Worm (Caenorhabditis elegans) whole organism, L4 larva: ENCODE results near the gene flh-2.
A peak's percentile ranks its signal among the peaks of the same experiment; 100 is the strongest.

Experiments used
- F49E8.2 ChIP-seq: sonication (generic microtip); optimal IDR thresholded peaks from 2 replicates; lab custom pipeline; 2016; ENCODE audit warnings: missing compliant biosample characterization, mild to moderate bottlenecking, missing genetic modification characterization, borderline replicate concordance
- T20F7.1 ChIP-seq: fragments of 200-800 bp; sonication (Bioruptor generic); optimal IDR thresholded peaks from 2 replicates; lab custom pipeline; 2018; ENCODE audit warnings: mild to moderate bottlenecking, missing genetic modification characterization, missing compliant biosample characterization
- Y48G9A.11 ChIP-seq: fragments of 200-800 bp; sonication (Bioruptor generic); IDR thresholded peaks from 2 replicates; pipeline ENCODE4 v1.3.6; 2022; ENCODE audit warnings: missing genetic modification reagents, missing genetic modification characterization, missing compliant biosample characterization
- Y5F2A.4 ChIP-seq: fragments of 200-800 bp; sonication (Bioruptor generic); optimal IDR thresholded peaks from 2 replicates; lab custom pipeline; 2018; ENCODE audit warnings: mild to moderate bottlenecking, missing genetic modification characterization, missing compliant biosample characterization
- ZK546.5 ChIP-seq, 2 experiments: sonication (generic microtip); optimal IDR thresholded peaks; 2 replicates each; lab custom pipeline; 2017; ENCODE audit warnings: missing biosample characterization in 2 of 2, missing genetic modification characterization in 2 of 2
- aha-1 ChIP-seq: fragments of 150-350 bp; peaks from one replicate; lab custom pipeline; 2014; ENCODE audit warnings: missing biosample characterization, missing genetic modification characterization
- ama-1 ChIP-seq: fragments of 150-350 bp; optimal IDR thresholded peaks from 2 replicates; lab custom pipeline; 2014; ENCODE audit warnings: inconsistent platforms, mixed read lengths
- arid-1 ChIP-seq: fragments of 200-800 bp; sonication (Bioruptor generic); conservative IDR thresholded peaks from 2 replicates; pipeline ENCODE4 v1.3.6; 2022; ENCODE audit warnings: missing genetic modification reagents, missing genetic modification characterization, missing compliant biosample characterization
- ceh-28 ChIP-seq: fragments of 150-350 bp; optimal IDR thresholded peaks from 2 replicates; lab custom pipeline; 2014; ENCODE audit warnings: missing biosample characterization, missing genetic modification reagents, missing genetic modification characterization
- ceh-44 ChIP-seq: fragments of 200-800 bp; sonication (Bioruptor generic); IDR thresholded peaks from 2 replicates; pipeline ENCODE4 v1.3.6; 2022; ENCODE audit warnings: missing genetic modification reagents, missing genetic modification characterization, missing compliant biosample characterization
- ctbp-1 ChIP-seq: fragments of 200-800 bp; sonication (Bioruptor generic); IDR thresholded peaks from 2 replicates; pipeline ENCODE4 v1.3.6; 2022; ENCODE audit warnings: missing genetic modification reagents, missing genetic modification characterization, missing compliant biosample characterization
- dmd-8 ChIP-seq: fragments of 200-800 bp; sonication (Bioruptor generic); IDR thresholded peaks from 2 replicates; pipeline ENCODE4 v1.3.6; 2022; ENCODE audit warnings: missing genetic modification characterization, missing compliant biosample characterization
- dmd-9 ChIP-seq: fragments of 200-800 bp; sonication (Bioruptor generic); IDR thresholded peaks from 2 replicates; pipeline ENCODE4 v1.3.6; 2022; ENCODE audit warnings: missing genetic modification reagents, missing genetic modification characterization, missing compliant biosample characterization
- egl-43 ChIP-seq: fragments of 200-800 bp; sonication (Bioruptor generic); IDR thresholded peaks from 2 replicates; pipeline ENCODE4 v1.3.6; 2022; ENCODE audit warnings: missing genetic modification reagents, missing genetic modification characterization, missing compliant biosample characterization
- gei-8 ChIP-seq: fragments of 200-800 bp; sonication (Bioruptor generic); optimal IDR thresholded peaks from 2 replicates; lab custom pipeline; 2018; ENCODE audit warnings: mild to moderate bottlenecking, missing genetic modification characterization, missing compliant biosample characterization
- hlh-11 ChIP-seq: fragments of 200-800 bp; sonication (Bioruptor generic); optimal IDR thresholded peaks from 2 replicates; lab custom pipeline; 2018; ENCODE audit warnings: mild to moderate bottlenecking, missing genetic modification characterization, missing compliant biosample characterization
- hlh-30 ChIP-seq: sonication (generic microtip); optimal IDR thresholded peaks from 2 replicates; lab custom pipeline; 2017; ENCODE audit warnings: antibody characterized with exemption, mild to moderate bottlenecking, missing genetic modification characterization, missing compliant biosample characterization; ENCODE audit not compliant: insufficient read depth
- hmg-1.1 ChIP-seq: fragments of 200-800 bp; sonication (Bioruptor generic); IDR thresholded peaks from 2 replicates; pipeline ENCODE4 v1.3.6; 2022; ENCODE audit warnings: missing genetic modification reagents, missing genetic modification characterization, missing compliant biosample characterization
- lin-15B ChIP-seq: fragments of 150-350 bp; sonication (generic microtip); optimal IDR thresholded peaks from 3 replicates; lab custom pipeline; 2014; ENCODE audit warnings: missing biosample characterization, missing genetic modification characterization
- lir-3 ChIP-seq: sonication (generic microtip); optimal IDR thresholded peaks from 2 replicates; lab custom pipeline; 2016; ENCODE audit warnings: mild to moderate bottlenecking, missing genetic modification characterization, missing compliant biosample characterization
- madf-9 ChIP-seq: fragments of 200-800 bp; sonication (Bioruptor generic); conservative IDR thresholded peaks from 2 replicates; pipeline ENCODE4 v1.3.6; 2022; ENCODE audit warnings: missing genetic modification reagents, missing genetic modification characterization, missing compliant biosample characterization
- mdl-1 ChIP-seq, 2 experiments: fragments of 150-350 bp in 1 of 2; sonication (generic microtip) in 1 of 2; optimal IDR thresholded peaks; 2 replicates each; lab custom pipeline; 2014 to 2017; ENCODE audit warnings: missing biosample characterization in 2 of 2, missing genetic modification characterization in 2 of 2
- mdt-29 ChIP-seq: fragments of 200-800 bp; sonication (Bioruptor generic); IDR thresholded peaks from 2 replicates; pipeline ENCODE4 v1.3.6; 2022; ENCODE audit warnings: missing genetic modification reagents, missing genetic modification characterization, missing compliant biosample characterization
- mep-1 ChIP-seq: fragments of 150-350 bp; sonication (generic microtip); optimal IDR thresholded peaks from 3 replicates; lab custom pipeline; 2014; ENCODE audit warnings: missing biosample characterization, missing genetic modification characterization
- mes-2 ChIP-seq: sonication (generic microtip); optimal IDR thresholded peaks from 2 replicates; lab custom pipeline; 2016; ENCODE audit warnings: missing genotype, mild to moderate bottlenecking, missing genetic modification characterization, missing compliant biosample characterization; ENCODE audit not compliant: poor library complexity, severe bottlenecking
- mxl-3 ChIP-seq: fragments of 200-800 bp; sonication (Bioruptor generic); optimal IDR thresholded peaks from 2 replicates; lab custom pipeline; 2018; ENCODE audit warnings: mild to moderate bottlenecking, missing genetic modification characterization, missing compliant biosample characterization
- nhr-25 ChIP-seq: sonication (generic microtip); optimal IDR thresholded peaks from 2 replicates; lab custom pipeline; 2017; ENCODE audit warnings: missing genetic modification characterization, mild to moderate bottlenecking, missing compliant biosample characterization, antibody characterized with exemption, moderate library complexity, borderline replicate concordance; ENCODE audit not compliant: insufficient read depth
- nhr-41 ChIP-seq: fragments of 200-800 bp; sonication (Bioruptor generic); IDR thresholded peaks from 2 replicates; pipeline ENCODE4 v1.3.6; 2022; ENCODE audit warnings: missing genetic modification reagents, missing genetic modification characterization, missing compliant biosample characterization
- nhr-42 ChIP-seq: fragments of 200-800 bp; sonication (Bioruptor generic); IDR thresholded peaks from 2 replicates; pipeline ENCODE4 v1.3.6; 2022; ENCODE audit warnings: missing genetic modification characterization, missing compliant biosample characterization
- nhr-48 ChIP-seq: sonication (generic microtip); optimal IDR thresholded peaks from 2 replicates; lab custom pipeline; 2016; ENCODE audit warnings: mild to moderate bottlenecking, missing genetic modification characterization, missing compliant biosample characterization
- rbr-2 ChIP-seq: sonication (generic microtip); optimal IDR thresholded peaks from 2 replicates; lab custom pipeline; 2016; ENCODE audit warnings: missing genotype, missing genetic modification characterization, missing compliant biosample characterization
- set-16 ChIP-seq: fragments of 200-800 bp; sonication (Bioruptor generic); IDR thresholded peaks from 2 replicates; pipeline ENCODE4 v1.3.6; 2022; ENCODE audit warnings: missing genetic modification reagents, missing genetic modification characterization, missing compliant biosample characterization
- unc-39 ChIP-seq: sonication (generic microtip); optimal IDR thresholded peaks from 2 replicates; lab custom pipeline; 2017; ENCODE audit warnings: missing biosample characterization, missing genetic modification characterization
- zag-1 ChIP-seq: fragments of 150-350 bp; optimal IDR thresholded peaks from 2 replicates; lab custom pipeline; 2014; ENCODE audit warnings: missing biosample characterization, missing genetic modification characterization
- zfp-3 ChIP-seq: fragments of 200-800 bp; sonication (Bioruptor generic); conservative IDR thresholded peaks from 2 replicates; pipeline ENCODE4 v1.3.6; 2022; ENCODE audit warnings: missing genetic modification reagents, missing genetic modification characterization, missing compliant biosample characterization
- ztf-7 ChIP-seq: fragments of 150-350 bp; optimal IDR thresholded peaks from 2 replicates; lab custom pipeline; 2014; ENCODE audit warnings: missing biosample characterization, missing genetic modification characterization

flh-2 gene

DNA sequence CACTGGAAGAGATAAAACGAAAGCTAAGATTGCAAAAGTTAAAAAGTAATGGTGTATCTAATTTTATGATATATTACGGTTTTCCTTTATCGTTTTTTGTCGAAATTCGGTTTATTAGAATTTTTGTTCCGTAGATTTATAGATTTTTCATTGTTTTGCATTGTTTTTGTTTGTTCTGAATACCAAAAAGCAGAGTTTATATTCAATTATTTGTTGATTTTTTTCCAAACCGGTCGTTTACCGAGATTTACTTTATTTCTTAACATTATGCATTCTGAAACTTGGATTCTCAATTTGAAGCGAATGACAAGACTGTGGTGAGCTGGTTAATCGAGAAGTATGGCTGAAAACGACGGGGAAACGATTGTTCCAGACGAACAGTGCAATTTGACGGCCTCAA lies 14.9 kb upstream of the flh-2 start, which contains the start of gene fsn-1:
TSS of gene fsn-1 (plus strand) at position 301 of the 400 bp plus-strand sequence.
- TF ChIP-seq aha-1 (tag; lab: Kevin White, UChicago) (peak; percentile 72), zfp-3 (GFP tag; lab: Robert Waterston, UW) (no peak)

ce11 chrIII:4939267-4939666 lies 12.7 kb upstream of the flh-2 start, which contains the start of gene rpb-2:
rpb-2 (plus strand) TSS chrIII:4939567.
- TF ChIP-seq zag-1 (tag; lab: Kevin White, UChicago) (no peak), dmd-9 (no peak), lin-15B (tag; lab: Kevin White, UChicago) (no peak), aha-1 (tag; lab: Kevin White, UChicago) (no peak), rbr-2 (no peak), T20F7.1 (no peak), lir-3 (tag; lab: Kevin White, UChicago) (no peak), ama-1 (no peak), ZK546.5 (tag; optimal IDR thresholded peaks at IDR 0.05; lab: Kevin White, UChicago) (no peak), ceh-28 (tag; lab: Kevin White, UChicago) (no peak), ceh-44 (GFP tag; lab: Robert Waterston, UW) (no peak), mdt-29 (GFP tag; lab: Robert Waterston, UW) (no peak), hmg-1.1 (no peak)

- TF ChIP-seq nhr-25 (no peak), arid-1 (GFP tag; lab: Robert Waterston, UW) (no peak), dmd-8 (GFP tag; lab: Robert Waterston, UW) (no peak), F49E8.2 (tag; lab: Kevin White, UChicago) (no peak), ama-1 (no peak), ctbp-1 (GFP tag; lab: Robert Waterston, UW) (no peak), nhr-48 (no peak), mdt-29 (GFP tag; lab: Robert Waterston, UW) (no peak), ztf-7 (tag; lab: Kevin White, UChicago) (no peak)
- TF ChIP-seq, all 104 proteins: peak for 0
Measured at ce11 chrIII:4944213-4944612, 7.7 kb upstream of the flh-2 start, which contains the start of gene ntl-9. ntl-9 (plus strand) TSS chrIII:4944513.

ce11 chrIII:4947352-4947751 lies 4.6 kb upstream of the flh-2 start:
- TF ChIP-seq unc-39 (tag; lab: Kevin White, UChicago) (no peak), ceh-44 (GFP tag; lab: Robert Waterston, UW) (no peak), mdl-1 (tag; optimal IDR thresholded peaks at IDR 0.05; lab: Kevin White, UChicago) (peak; percentile 11 to 34), mep-1 (tag; lab: Kevin White, UChicago) (peak; percentile 27), Y48G9A.11 (GFP tag; lab: Robert Waterston, UW) (0 out of 2 replicates have a peak, but pooled peaks have one; percentile 10), rbr-2 (peak; percentile 23), ctbp-1 (GFP tag; lab: Robert Waterston, UW) (0 out of 2 replicates have a peak, but pooled peaks have one; percentile 30), madf-9 (GFP tag; lab: Robert Waterston, UW) (peak; percentile 78), aha-1 (tag; lab: Kevin White, UChicago) (peak; percentile 98), egl-43 (GFP tag; lab: Robert Waterston, UW) (peak; percentile 42; the same call in 1 of the 2 replicates), hmg-1.1 (peak; percentile 38; the same call in 1 of the 2 replicates), hlh-30 (tag; lab: Kevin White, UChicago) (peak; percentile 82), ztf-7 (tag; lab: Kevin White, UChicago) (no peak), mxl-3 (GFP tag; lab: Kevin White, UChicago) (no peak), nhr-41 (GFP tag; lab: Robert Waterston, UW) (no peak), Y5F2A.4 (GFP tag; lab: Kevin White, UChicago) (no peak), set-16 (GFP tag; lab: Robert Waterston, UW) (peak; percentile 82), nhr-42 (0 out of 2 replicates have a peak, but pooled peaks have one; percentile 27), hlh-11 (tag; lab: Kevin White, UChicago) (peak; percentile 36), gei-8 (peak; percentile 11), zfp-3 (GFP tag; lab: Robert Waterston, UW) (no peak), mes-2 (tag; lab: Kevin White, UChicago) (peak; percentile 37)
- TF ChIP-seq, all 104 proteins: peak for 15
